Worm (Caenorhabditis elegans) whole organism, midembryonic: ENCODE data around the gene C25E10.8.

ENCODE experiments used
- T22C8.4 ChIP-seq: fragments of 200-800 bp; sonication (Bioruptor generic); IDR thresholded peaks from 2 replicates; pipeline ENCODE4 v1.3.6; 2022; ENCODE audit warnings: missing genetic modification characterization, missing compliant biosample characterization
- cog-1 ChIP-seq: sonication (generic microtip); optimal IDR thresholded peaks from 2 replicates; lab custom pipeline; 2016; ENCODE audit warnings: missing genetic modification characterization, missing compliant biosample characterization
- flt-1 ChIP-seq: fragments of 200-800 bp; sonication (Bioruptor generic); IDR thresholded peaks from 2 replicates; pipeline ENCODE4 v1.3.6; 2022; ENCODE audit warnings: missing genetic modification characterization, missing compliant biosample characterization
- klf-2 ChIP-seq: fragments of 200-800 bp; sonication (Bioruptor generic); conservative IDR thresholded peaks from 2 replicates; pipeline ENCODE4 v1.3.6; 2022; ENCODE audit warnings: missing genetic modification reagents, missing genetic modification characterization, missing compliant biosample characterization
- med-1 ChIP-seq: sonication (generic microtip); optimal IDR thresholded peaks from 2 replicates; lab custom pipeline; 2017; ENCODE audit warnings: missing genetic modification characterization, mild to moderate bottlenecking, missing compliant biosample characterization, antibody characterized with exemption, missing genetic modification reagents; ENCODE audit not compliant: insufficient read depth
- ref-1 ChIP-seq: fragments of 200-800 bp; sonication (Bioruptor generic); conservative IDR thresholded peaks from 2 replicates; pipeline ENCODE4 v1.3.6; 2022; ENCODE audit warnings: missing genetic modification reagents, missing genetic modification characterization, missing compliant biosample characterization
- tab-1 ChIP-seq: fragments of 200-800 bp; sonication (Bioruptor generic); IDR thresholded peaks from 2 replicates; pipeline ENCODE4 v1.3.6; 2022; ENCODE audit warnings: missing genetic modification characterization, missing compliant biosample characterization
- ztf-23 ChIP-seq: fragments of 200-800 bp; sonication (Bioruptor generic); IDR thresholded peaks from 2 replicates; pipeline ENCODE4 v1.3.6; 2022; ENCODE audit warnings: missing genetic modification reagents, missing genetic modification characterization, missing compliant biosample characterization
- ztf-29 ChIP-seq: fragments of 200-800 bp; sonication (Bioruptor generic); IDR thresholded peaks from 2 replicates; pipeline ENCODE4 v1.3.6; 2022; ENCODE audit warnings: missing genetic modification reagents, missing genetic modification characterization, missing compliant biosample characterization

Gene C25E10.8

ce11 chrV:9013765-9014164 lies 40.1 kb downstream of the C25E10.8 start, which contains the start of gene srh-201:
TSS of gene srh-201 (minus strand) at chrV:9013865.
- TF ChIP-seq T22C8.4 (GFP tag; lab: Robert Waterston, UW) (no peak), ztf-23 (GFP tag; lab: Robert Waterston, UW) (no peak), ref-1 (GFP tag; lab: Robert Waterston, UW) (no peak), flt-1 (GFP tag; lab: Robert Waterston, UW) (no peak), cog-1 (tag; lab: Kevin White, UChicago) (no peak)

DNA sequence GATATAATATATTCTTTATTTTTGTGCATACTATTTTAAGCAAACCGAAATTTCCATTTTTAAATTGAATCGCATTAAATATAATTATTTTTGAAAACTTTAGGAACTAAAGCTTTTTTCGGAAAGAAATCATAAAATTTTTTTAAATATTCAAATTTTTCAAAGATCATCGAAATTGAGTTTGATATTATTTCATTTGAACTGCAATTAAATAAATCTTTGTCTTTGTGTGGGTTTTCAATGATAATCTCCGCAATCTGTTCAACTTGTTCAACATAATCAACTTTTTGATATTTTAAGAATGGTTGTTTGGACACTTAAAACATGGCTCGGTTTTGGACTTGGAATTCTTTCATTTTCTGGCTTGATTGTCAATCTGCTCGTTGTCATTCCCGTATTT lies 44.7 kb downstream of the C25E10.8 start, which contains the start of gene srx-2:
srx-2 (plus strand) TSS at position 301 of the 400 bp plus-strand sequence.
- no peak for TF ChIP-seq cog-1 (tag; lab: Kevin White, UChicago)

DNA sequence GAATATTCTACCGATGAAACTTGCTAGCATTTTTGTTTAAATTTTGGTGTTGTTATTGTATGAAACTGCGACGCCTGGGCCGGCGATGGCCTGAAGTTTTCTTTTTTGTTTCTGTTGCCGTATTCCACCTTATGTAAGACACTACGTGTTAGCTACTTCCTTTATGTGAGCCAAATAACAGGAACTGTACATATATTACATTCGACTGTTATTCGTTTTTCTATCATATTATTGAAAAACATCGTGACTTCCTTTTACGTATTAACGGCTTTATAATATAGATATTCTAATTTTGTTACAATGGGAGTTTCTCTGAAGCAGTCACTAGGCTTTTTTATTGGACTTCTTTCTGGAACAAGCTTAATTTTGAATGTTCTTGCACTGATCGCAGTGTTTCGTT lies 48.6 kb downstream of the C25E10.8 start, which contains the start of gene srx-3:
srx-3 (plus strand) TSS at position 301 of the 400 bp plus-strand sequence.
- TF ChIP-seq tab-1 (GFP tag; lab: Robert Waterston, UW), result no peak
- no peak for TF ChIP-seq med-1 (GFP tag; lab: Kevin White, UChicago)
- TF ChIP-seq klf-2, result no peak
- no peak for TF ChIP-seq ztf-29 (GFP tag; lab: Robert Waterston, UW)
- no peak for TF ChIP-seq cog-1 (tag; lab: Kevin White, UChicago)
- no peak for TF ChIP-seq ztf-23 (GFP tag; lab: Robert Waterston, UW)
- no peak for TF ChIP-seq ref-1 (GFP tag; lab: Robert Waterston, UW)
- no peak for TF ChIP-seq flt-1 (GFP tag; lab: Robert Waterston, UW)
- no peak for TF ChIP-seq T22C8.4 (GFP tag; lab: Robert Waterston, UW)

- TF ChIP-seq ztf-23 (GFP tag; lab: Robert Waterston, UW) (no peak), cog-1 (tag; lab: Kevin White, UChicago) (no peak), tab-1 (GFP tag; lab: Robert Waterston, UW) (no peak), flt-1 (GFP tag; lab: Robert Waterston, UW) (no peak), ref-1 (GFP tag; lab: Robert Waterston, UW) (no peak), klf-2 (no peak), ztf-29 (GFP tag; lab: Robert Waterston, UW) (no peak), T22C8.4 (GFP tag; lab: Robert Waterston, UW) (no peak), med-1 (GFP tag; lab: Kevin White, UChicago) (no peak)
Observed at ce11 chrV:9003291-9003690, 50.6 kb downstream of the C25E10.8 start, which contains the start of gene srx-1. TSS of gene srx-1 (plus strand) at chrV:9003672.
